Worm (Caenorhabditis elegans) whole organism, L3 larva: ENCODE data around the gene K05F1.1.
"Not testable (repeated sequence)": the region's sequence is repeated elsewhere in the genome, so short reads cannot be mapped to it uniquely, and the experiment has no call there.

Experiments
- aly-2 ChIP-seq: fragments of 150-350 bp; optimal IDR thresholded peaks from 2 replicates; lab custom pipeline; 2014; ENCODE audit warnings: missing biosample characterization, missing genetic modification characterization
- ama-1 ChIP-seq: fragments of 150-350 bp; optimal IDR thresholded peaks from 2 replicates; lab custom pipeline; 2018
- ceh-16 ChIP-seq: sonication (generic microtip); optimal IDR thresholded peaks from 2 replicates; lab custom pipeline; 2017; ENCODE audit warnings: missing biosample characterization, missing genetic modification characterization
- ceh-28 ChIP-seq: fragments of 150-350 bp; optimal IDR thresholded peaks from 2 replicates; lab custom pipeline; 2014; ENCODE audit warnings: missing biosample characterization, missing genetic modification reagents, missing genetic modification characterization
- ceh-82 ChIP-seq: fragments of 150-350 bp; optimal IDR thresholded peaks from 2 replicates; lab custom pipeline; 2014; ENCODE audit warnings: missing biosample characterization, missing genetic modification characterization
- ceh-9 ChIP-seq: sonication (generic microtip); optimal IDR thresholded peaks from 2 replicates; lab custom pipeline; 2018; ENCODE audit warnings: missing biosample characterization, missing genetic modification characterization
- daf-12 ChIP-seq: fragments of 150-350 bp; optimal IDR thresholded peaks from 2 replicates; lab custom pipeline; 2014; ENCODE audit warnings: missing biosample characterization, missing genetic modification reagents, missing genetic modification characterization
- egl-27 ChIP-seq: sonication (generic microtip); optimal IDR thresholded peaks from 4 replicates; lab custom pipeline; 2017; ENCODE audit warnings: missing biosample characterization, missing genetic modification reagents, missing genetic modification characterization
- egl-5 ChIP-seq: fragments of 150-350 bp; optimal IDR thresholded peaks from 2 replicates; lab custom pipeline; 2017; ENCODE audit warnings: missing biosample characterization, missing genetic modification reagents, missing genetic modification characterization, inconsistent platforms
- elt-1 ChIP-seq: fragments of 150-350 bp; optimal IDR thresholded peaks from 2 replicates; lab custom pipeline; 2014; ENCODE audit warnings: missing biosample characterization, missing genetic modification characterization
- elt-2 ChIP-seq: sonication (generic microtip); optimal IDR thresholded peaks from 2 replicates; lab custom pipeline; 2016; ENCODE audit warnings: missing genetic modification reagents, mild to moderate bottlenecking, missing genetic modification characterization, missing compliant biosample characterization
- elt-3 ChIP-seq, 3 experiments: fragments of 150-350 bp in 1 of 3; sonication (generic microtip) in 2 of 3; optimal IDR thresholded peaks; 2 replicates in 2 of 3; 4 replicates in 1 of 3; lab custom pipeline; 2014 to 2017; ENCODE audit warnings: missing biosample characterization in 3 of 3, missing genetic modification characterization in 3 of 3
- eor-1 ChIP-seq, 2 experiments: fragments of 150-350 bp; optimal IDR thresholded peaks; 2 replicates each; lab custom pipeline; 2014 to 2018; ENCODE audit warnings: missing biosample characterization in 2 of 2, missing genetic modification characterization in 2 of 2
- fkh-10 ChIP-seq: sonication (generic microtip); optimal IDR thresholded peaks from 2 replicates; lab custom pipeline; 2017; ENCODE audit warnings: missing biosample characterization, missing genetic modification reagents, missing genetic modification characterization
- fos-1 ChIP-seq: fragments of 150-350 bp; optimal IDR thresholded peaks from 2 replicates; lab custom pipeline; 2014; ENCODE audit warnings: missing biosample characterization, missing genetic modification characterization
- hmg-11 ChIP-seq: sonication (generic microtip); optimal IDR thresholded peaks from 2 replicates; lab custom pipeline; 2016; ENCODE audit warnings: missing genetic modification characterization, missing compliant biosample characterization
- jun-1 ChIP-seq: fragments of 150-350 bp; optimal IDR thresholded peaks from 2 replicates; lab custom pipeline; 2014; ENCODE audit warnings: missing biosample characterization, missing genetic modification reagents, missing genetic modification characterization
- lin-39 ChIP-seq: fragments of 150-350 bp; optimal IDR thresholded peaks from 2 replicates; lab custom pipeline; 2018; ENCODE audit warnings: missing biosample characterization, missing genetic modification reagents, missing genetic modification characterization
- nfya-1 ChIP-seq: sonication (generic microtip); optimal IDR thresholded peaks from 2 replicates; lab custom pipeline; 2017; ENCODE audit warnings: missing genetic modification characterization, mild to moderate bottlenecking, missing compliant biosample characterization, antibody characterized with exemption, moderate library complexity; ENCODE audit not compliant: insufficient read depth
- nhr-12 ChIP-seq: fragments of 150-350 bp; optimal IDR thresholded peaks from 2 replicates; lab custom pipeline; 2014; ENCODE audit warnings: missing biosample characterization, missing genetic modification characterization
- nhr-23 ChIP-seq: fragments of 150-350 bp; optimal IDR thresholded peaks from 2 replicates; lab custom pipeline; 2014; ENCODE audit warnings: missing biosample characterization, missing genetic modification reagents, missing genetic modification characterization
- nhr-25 ChIP-seq: sonication (generic microtip); optimal IDR thresholded peaks from 2 replicates; lab custom pipeline; 2017; ENCODE audit warnings: missing biosample characterization, missing genetic modification characterization
- nhr-28 ChIP-seq: fragments of 150-350 bp; optimal IDR thresholded peaks from 2 replicates; lab custom pipeline; 2014; ENCODE audit warnings: missing biosample characterization, missing genetic modification characterization
- nhr-67 ChIP-seq: fragments of 150-350 bp; optimal IDR thresholded peaks from 2 replicates; lab custom pipeline; 2014; ENCODE audit warnings: missing biosample characterization, missing genetic modification characterization
- nhr-77 ChIP-seq: fragments of 150-350 bp; optimal IDR thresholded peaks from 2 replicates; lab custom pipeline; 2014; ENCODE audit warnings: missing biosample characterization, missing genetic modification characterization
- pqm-1 ChIP-seq: fragments of 150-350 bp; optimal IDR thresholded peaks from 2 replicates; lab custom pipeline; 2017; ENCODE audit warnings: missing biosample characterization, missing genetic modification characterization, inconsistent platforms
- sea-2 ChIP-seq: fragments of 150-350 bp; sonication (generic microtip); optimal IDR thresholded peaks from 4 replicates; lab custom pipeline; 2014; ENCODE audit warnings: missing biosample characterization, missing genetic modification reagents, missing genetic modification characterization
- skn-1 ChIP-seq: fragments of 150-350 bp; optimal IDR thresholded peaks from 2 replicates; lab custom pipeline; 2014; ENCODE audit warnings: missing biosample characterization, missing genetic modification characterization
- tbx-2 ChIP-seq: sonication (generic microtip); optimal IDR thresholded peaks from 2 replicates; lab custom pipeline; 2016; ENCODE audit warnings: mild to moderate bottlenecking, missing genetic modification characterization, missing compliant biosample characterization
- unc-39 ChIP-seq: sonication (generic microtip); optimal IDR thresholded peaks from 4 replicates; lab custom pipeline; 2017; ENCODE audit warnings: missing biosample characterization, missing genetic modification characterization
- zag-1 ChIP-seq: fragments of 150-350 bp; optimal IDR thresholded peaks from 2 replicates; lab custom pipeline; 2014; ENCODE audit warnings: missing biosample characterization, missing genetic modification characterization
- ztf-11 ChIP-seq: fragments of 150-350 bp; optimal IDR thresholded peaks from 2 replicates; lab custom pipeline; 2014; ENCODE audit warnings: missing biosample characterization, missing genetic modification characterization
- ztf-4 ChIP-seq: fragments of 150-350 bp; optimal IDR thresholded peaks from 2 replicates; lab custom pipeline; 2014; ENCODE audit warnings: missing biosample characterization, missing genetic modification characterization

Gene K05F1.1

DNA sequence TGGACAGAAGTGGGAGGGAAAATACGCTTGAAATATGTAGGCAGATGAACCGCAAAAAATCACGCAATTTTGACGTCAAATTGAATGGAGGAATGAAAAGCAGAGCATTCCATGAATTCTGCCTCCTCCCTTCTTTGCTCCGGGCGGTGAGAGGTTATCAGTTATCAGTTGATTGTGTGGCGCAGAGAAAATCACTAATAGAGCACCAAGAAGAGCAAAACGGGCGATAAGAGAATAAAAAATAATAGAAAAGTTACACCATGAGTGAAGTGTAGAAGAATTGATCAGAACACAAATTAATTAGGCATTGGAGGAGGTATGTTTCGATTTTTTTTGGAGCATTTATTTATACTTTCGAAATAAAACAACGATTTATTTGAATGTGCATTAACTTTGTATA, 5.4 kb downstream of the K05F1.1 start:
- TF ChIP-seq ceh-9 (tag; lab: Kevin White, UChicago) (no peak), fos-1 (tag; lab: Kevin White, UChicago) (no peak), elt-1 (tag; lab: Kevin White, UChicago) (no peak), elt-2 (tag; lab: Kevin White, UChicago) (peak; percentile 97), ceh-28 (tag; lab: Kevin White, UChicago) (no peak), aly-2 (no peak), nhr-67 (tag; lab: Kevin White, UChicago) (no peak), egl-5 (no peak), daf-12 (tag; lab: Kevin White, UChicago) (no peak), zag-1 (tag; lab: Kevin White, UChicago) (no peak), ztf-11 (no peak), nhr-12 (no peak), nhr-25 (no peak), nfya-1 (tag; lab: Kevin White, UChicago) (no peak), nhr-23 (tag; lab: Kevin White, UChicago) (no peak), pqm-1 (peak; percentile 63), jun-1 (tag; lab: Kevin White, UChicago) (no peak), egl-27 (tag; lab: Kevin White, UChicago) (no peak)

DNA sequence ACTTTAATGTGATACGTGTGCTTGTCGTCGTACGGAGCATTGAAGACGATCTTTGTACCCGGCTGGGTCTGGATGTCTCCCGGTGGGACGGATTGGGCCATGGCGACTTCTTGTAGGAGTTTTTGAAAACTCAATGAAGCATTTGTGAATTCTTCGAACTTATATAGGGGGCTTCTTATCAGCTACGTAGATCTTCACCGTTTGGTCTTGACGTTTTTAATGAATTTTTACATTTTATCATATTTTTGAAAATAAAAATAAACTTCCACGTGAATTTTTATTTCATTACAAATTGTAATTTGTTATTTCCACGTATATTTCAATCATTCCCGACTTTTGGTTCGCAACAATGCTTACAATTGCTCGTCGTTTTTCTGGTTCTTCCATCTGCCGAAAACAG, 9.0 kb downstream of the K05F1.1 start, which contains the start of the genes msp-64 and ZK1248.5:
msp-64 (minus strand) TSS at position 101 of the 400 bp plus-strand sequence.
ZK1248.5 (plus strand) TSS at position 285 of the 400 bp plus-strand sequence.
- TF ChIP-seq tbx-2 (tag; lab: Kevin White, UChicago) (no peak), nhr-67 (tag; lab: Kevin White, UChicago) (no peak), skn-1 (tag; lab: Kevin White, UChicago) (no peak), nhr-77 (tag; lab: Kevin White, UChicago) (no peak), ztf-4 (tag; lab: Kevin White, UChicago) (no peak), ceh-82 (tag; lab: Kevin White, UChicago) (no peak), eor-1 (tag; optimal IDR thresholded peaks at IDR 0.05; lab: Kevin White, UChicago) (no peak), sea-2 (GFP tag; lab: Kevin White, UChicago) (no peak)

DNA sequence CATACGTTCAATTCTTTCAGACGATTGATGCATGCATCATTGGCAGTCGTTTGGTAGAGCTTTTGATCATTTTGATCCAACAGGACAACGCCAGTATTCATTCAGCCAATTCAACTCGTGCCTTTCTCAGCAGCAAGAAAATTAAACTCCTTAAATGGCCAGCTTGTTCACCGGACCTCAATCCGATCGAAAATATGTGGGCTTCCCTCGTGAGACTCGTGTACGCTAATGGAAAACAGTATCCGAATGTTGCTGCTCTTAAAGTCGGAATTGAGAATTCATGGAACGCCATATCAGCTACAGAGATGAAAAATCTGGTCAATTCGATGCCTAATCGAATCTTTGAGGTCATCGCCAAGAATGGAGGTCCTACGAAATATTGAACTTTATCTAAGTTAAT, 14.2 kb downstream of the K05F1.1 start, which contains the start of gene wago-5:
wago-5 (minus strand) TSS at position 101 of the 400 bp plus-strand sequence.
- not testable (repeated sequence) for TF ChIP-seq ceh-16 (tag; lab: Kevin White, UChicago); elt-3 (tag; optimal IDR thresholded peaks at IDR 0.05; lab: Kevin White, UChicago); unc-39

DNA sequence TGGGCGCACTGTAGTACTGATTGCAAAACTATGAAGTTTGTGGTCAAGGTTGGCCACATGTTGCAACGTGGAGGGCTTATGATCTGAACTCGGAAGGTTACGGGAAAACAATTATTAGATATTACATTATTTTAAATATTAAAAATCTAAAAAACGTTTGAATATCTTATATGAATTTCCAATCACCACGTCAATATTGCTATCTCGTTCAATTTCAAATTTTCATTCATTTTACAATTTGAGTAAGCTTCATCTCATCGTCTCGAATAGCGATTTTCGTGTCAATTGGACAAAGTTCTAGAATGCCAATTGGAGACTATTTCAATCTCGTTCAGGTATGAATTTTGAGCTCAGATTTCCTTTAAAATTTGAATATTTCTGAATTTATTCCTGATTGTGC, 15.2 kb downstream of the K05F1.1 start, which contains the start of gene ZK1248.20:
ZK1248.20 (plus strand) TSS at position 301 of the 400 bp plus-strand sequence.
- no peak for TF ChIP-seq fkh-10 (GFP tag; lab: Kevin White, UChicago)
- no peak for TF ChIP-seq ceh-16 (tag; lab: Kevin White, UChicago)
- TF ChIP-seq unc-39: no peak
- TF ChIP-seq jun-1 (tag; lab: Kevin White, UChicago): no peak
- no peak for TF ChIP-seq egl-5
- no peak for TF ChIP-seq pqm-1
- TF ChIP-seq lin-39: no peak
- TF ChIP-seq sea-2 (GFP tag; lab: Kevin White, UChicago): no peak
- TF ChIP-seq nhr-28 (tag; lab: Kevin White, UChicago): no peak
- no peak for TF ChIP-seq elt-3 (tag; optimal IDR thresholded peaks at IDR 0.05; lab: Kevin White, UChicago)
- no peak for TF ChIP-seq nfya-1 (tag; lab: Kevin White, UChicago)
- TF ChIP-seq ama-1 (lab: Kevin White, UChicago): no peak
- no peak for TF ChIP-seq nhr-23 (tag; lab: Kevin White, UChicago)
- TF ChIP-seq hmg-11 (tag; lab: Kevin White, UChicago): no peak

DNA sequence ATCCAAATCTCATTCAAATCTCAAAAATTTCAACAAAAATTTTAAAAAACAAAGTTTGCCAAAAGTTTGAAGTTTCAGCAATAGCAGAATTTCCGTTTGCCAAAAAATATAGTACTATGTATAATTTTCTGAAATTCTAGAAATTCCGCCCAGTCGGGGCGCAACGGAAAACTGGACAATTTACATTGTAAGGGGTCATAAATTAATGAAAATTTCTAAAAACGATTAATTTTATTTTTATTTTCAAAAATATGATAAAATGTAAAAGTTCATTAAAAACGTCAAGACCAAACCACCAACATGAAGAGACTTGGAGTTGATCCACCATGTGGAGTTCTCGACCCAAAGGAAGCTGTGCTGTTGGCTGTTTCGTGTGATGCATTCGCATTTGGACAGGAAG, 17.1 kb downstream of the K05F1.1 start, which contains the start of gene ZK1248.4:
ZK1248.4 (plus strand) TSS at position 301 of the 400 bp plus-strand sequence.
- TF ChIP-seq skn-1 (tag; lab: Kevin White, UChicago): no peak
- TF ChIP-seq eor-1 (tag; optimal IDR thresholded peaks at IDR 0.05; lab: Kevin White, UChicago): no peak
- no peak for TF ChIP-seq egl-5
